Worm (Caenorhabditis elegans) whole organism, L4 larva: ENCODE results near the gene Y14H12B.1.

Experiments
- D1046.2 ChIP-seq: fragments of 200-800 bp; sonication (Bioruptor generic); IDR thresholded peaks from 2 replicates; pipeline ENCODE4 v1.3.6; 2022; ENCODE audit warnings: missing genetic modification characterization, missing compliant biosample characterization
- F10B5.3 ChIP-seq: sonication (generic microtip); optimal IDR thresholded peaks from 2 replicates; lab custom pipeline; 2016; ENCODE audit warnings: mild to moderate bottlenecking, missing genetic modification characterization, missing compliant biosample characterization
- F44E2.7 ChIP-seq: fragments of 200-800 bp; sonication (Bioruptor generic); IDR thresholded peaks from 2 replicates; pipeline ENCODE4 v2.1.2; 2022; ENCODE audit warnings: missing genetic modification characterization, missing compliant biosample characterization
- R02D3.7 ChIP-seq: fragments of 150-350 bp; sonication (generic microtip); optimal IDR thresholded peaks from 3 replicates; lab custom pipeline; 2014; ENCODE audit warnings: missing biosample characterization, missing genetic modification characterization
- T20F7.1 ChIP-seq: fragments of 200-800 bp; sonication (Bioruptor generic); optimal IDR thresholded peaks from 2 replicates; lab custom pipeline; 2018; ENCODE audit warnings: mild to moderate bottlenecking, missing genetic modification characterization, missing compliant biosample characterization
- Y5F2A.4 ChIP-seq: fragments of 200-800 bp; sonication (Bioruptor generic); optimal IDR thresholded peaks from 2 replicates; lab custom pipeline; 2018; ENCODE audit warnings: mild to moderate bottlenecking, missing genetic modification characterization, missing compliant biosample characterization
- aha-1 ChIP-seq: fragments of 150-350 bp; peaks from one replicate; lab custom pipeline; 2014; ENCODE audit warnings: missing biosample characterization, missing genetic modification characterization
- ceh-28 ChIP-seq: fragments of 150-350 bp; optimal IDR thresholded peaks from 2 replicates; lab custom pipeline; 2014; ENCODE audit warnings: missing biosample characterization, missing genetic modification reagents, missing genetic modification characterization
- ceh-62 ChIP-seq: sonication (generic microtip); optimal IDR thresholded peaks from 2 replicates; lab custom pipeline; 2017; ENCODE audit warnings: missing biosample characterization, missing genetic modification characterization
- daf-16 ChIP-seq, 3 experiments: sonication (generic microtip); optimal IDR thresholded peaks; 2 replicates each; lab custom pipeline; 2016 to 2017; ENCODE audit warnings: missing genetic modification characterization in 3 of 3, missing genetic modification reagents in 3 of 3, mild to moderate bottlenecking in 2 of 3, missing compliant biosample characterization in 2 of 3, missing biosample characterization in 1 of 3, moderate library complexity in 1 of 3
- dmd-6 ChIP-seq: fragments of 200-800 bp; sonication (Bioruptor generic); IDR thresholded peaks from 2 replicates; pipeline ENCODE4 v1.3.6; 2022; ENCODE audit warnings: missing genetic modification reagents, missing genetic modification characterization, missing compliant biosample characterization
- dmd-8 ChIP-seq: fragments of 200-800 bp; sonication (Bioruptor generic); IDR thresholded peaks from 2 replicates; pipeline ENCODE4 v1.3.6; 2022; ENCODE audit warnings: missing genetic modification characterization, missing compliant biosample characterization
- dpl-1 ChIP-seq: fragments of 150-350 bp; optimal IDR thresholded peaks from 2 replicates; lab custom pipeline; 2014; ENCODE audit warnings: missing biosample characterization, missing genetic modification reagents, missing genetic modification characterization
- egl-27 ChIP-seq: sonication (generic microtip); optimal IDR thresholded peaks from 3 replicates; lab custom pipeline; 2017; ENCODE audit warnings: missing biosample characterization, missing genetic modification reagents, missing genetic modification characterization
- fkh-10 ChIP-seq: fragments of 150-350 bp; optimal IDR thresholded peaks from 2 replicates; lab custom pipeline; 2014; ENCODE audit warnings: missing biosample characterization, missing genetic modification reagents, missing genetic modification characterization
- fos-1 ChIP-seq: fragments of 150-350 bp; optimal IDR thresholded peaks from 2 replicates; lab custom pipeline; 2014; ENCODE audit warnings: missing biosample characterization, missing genetic modification characterization
- hif-1 ChIP-seq, 2 experiments: sonication (generic microtip); optimal IDR thresholded peaks; 2 replicates each; lab custom pipeline; 2016 to 2017; ENCODE audit warnings: missing compliant biosample characterization in 2 of 2, missing genetic modification characterization in 2 of 2, missing genetic modification reagents in 2 of 2, missing genotype in 2 of 2, mild to moderate bottlenecking in 1 of 2
- hlh-11 ChIP-seq: fragments of 200-800 bp; sonication (Bioruptor generic); optimal IDR thresholded peaks from 2 replicates; lab custom pipeline; 2018; ENCODE audit warnings: mild to moderate bottlenecking, missing genetic modification characterization, missing compliant biosample characterization
- lin-15B ChIP-seq: fragments of 150-350 bp; sonication (generic microtip); optimal IDR thresholded peaks from 3 replicates; lab custom pipeline; 2014; ENCODE audit warnings: missing biosample characterization, missing genetic modification characterization
- madf-5 ChIP-seq, 2 experiments: fragments of 200-800 bp; sonication (Bioruptor generic); IDR thresholded peaks; 2 replicates each; pipeline ENCODE4 v1.3.6; 2022; ENCODE audit warnings: missing compliant biosample characterization in 2 of 2, missing genetic modification characterization in 2 of 2
- mxl-3 ChIP-seq: fragments of 200-800 bp; sonication (Bioruptor generic); optimal IDR thresholded peaks from 2 replicates; lab custom pipeline; 2018; ENCODE audit warnings: mild to moderate bottlenecking, missing genetic modification characterization, missing compliant biosample characterization
- nhr-237 ChIP-seq: sonication (generic microtip); optimal IDR thresholded peaks from 2 replicates; lab custom pipeline; 2017; ENCODE audit warnings: missing biosample characterization, missing genetic modification characterization
- nhr-25 ChIP-seq: sonication (generic microtip); optimal IDR thresholded peaks from 2 replicates; lab custom pipeline; 2017; ENCODE audit warnings: missing genetic modification characterization, mild to moderate bottlenecking, missing compliant biosample characterization, antibody characterized with exemption, moderate library complexity, borderline replicate concordance; ENCODE audit not compliant: insufficient read depth
- nhr-42 ChIP-seq: fragments of 200-800 bp; sonication (Bioruptor generic); IDR thresholded peaks from 2 replicates; pipeline ENCODE4 v1.3.6; 2022; ENCODE audit warnings: missing genetic modification characterization, missing compliant biosample characterization
- nhr-76 ChIP-seq: fragments of 150-350 bp; optimal IDR thresholded peaks from 2 replicates; lab custom pipeline; 2014; ENCODE audit warnings: missing biosample characterization, missing genetic modification characterization
- pqm-1 ChIP-seq: sonication (generic microtip); optimal IDR thresholded peaks from 2 replicates; lab custom pipeline; 2017; ENCODE audit warnings: missing biosample characterization, missing genetic modification characterization
- set-16 ChIP-seq: fragments of 200-800 bp; sonication (Bioruptor generic); IDR thresholded peaks from 2 replicates; pipeline ENCODE4 v1.3.6; 2022; ENCODE audit warnings: missing genetic modification reagents, missing genetic modification characterization, missing compliant biosample characterization
- skn-1 ChIP-seq: fragments of 150-350 bp; optimal IDR thresholded peaks from 2 replicates; lab custom pipeline; 2014; ENCODE audit warnings: missing biosample characterization, missing genetic modification characterization
- spr-3 ChIP-seq: fragments of 200-800 bp; sonication (Bioruptor generic); optimal IDR thresholded peaks from 2 replicates; lab custom pipeline; 2018; ENCODE audit warnings: mild to moderate bottlenecking, missing genetic modification characterization, missing compliant biosample characterization
- tra-1 ChIP-seq: fragments of 200-800 bp; sonication (Bioruptor generic); IDR thresholded peaks from 2 replicates; pipeline ENCODE4 v1.3.6; 2022; ENCODE audit warnings: missing genetic modification reagents, missing genetic modification characterization, missing compliant biosample characterization
- unc-62 ChIP-seq, 3 experiments: fragments of 150-350 bp in 1 of 3; sonication (generic microtip); optimal IDR thresholded peaks in 2 of 3; peaks in 1 of 3; 1 replicate in 1 of 3; 2 replicates in 2 of 3; lab custom pipeline; 2014 to 2017; ENCODE audit warnings: missing biosample characterization in 3 of 3, missing genetic modification characterization in 3 of 3, missing genetic modification reagents in 3 of 3, missing genotype in 1 of 3
- zfp-3 ChIP-seq: fragments of 200-800 bp; sonication (Bioruptor generic); conservative IDR thresholded peaks from 2 replicates; pipeline ENCODE4 v1.3.6; 2022; ENCODE audit warnings: missing genetic modification reagents, missing genetic modification characterization, missing compliant biosample characterization
- zip-2 ChIP-seq: fragments of 150-350 bp; optimal IDR thresholded peaks from 2 replicates; lab custom pipeline; 2014; ENCODE audit warnings: missing biosample characterization, missing genetic modification characterization
- ztf-11 ChIP-seq: fragments of 150-350 bp; optimal IDR thresholded peaks from 2 replicates; lab custom pipeline; 2014; ENCODE audit warnings: missing biosample characterization, missing genetic modification characterization

Y14H12B.1 gene

DNA sequence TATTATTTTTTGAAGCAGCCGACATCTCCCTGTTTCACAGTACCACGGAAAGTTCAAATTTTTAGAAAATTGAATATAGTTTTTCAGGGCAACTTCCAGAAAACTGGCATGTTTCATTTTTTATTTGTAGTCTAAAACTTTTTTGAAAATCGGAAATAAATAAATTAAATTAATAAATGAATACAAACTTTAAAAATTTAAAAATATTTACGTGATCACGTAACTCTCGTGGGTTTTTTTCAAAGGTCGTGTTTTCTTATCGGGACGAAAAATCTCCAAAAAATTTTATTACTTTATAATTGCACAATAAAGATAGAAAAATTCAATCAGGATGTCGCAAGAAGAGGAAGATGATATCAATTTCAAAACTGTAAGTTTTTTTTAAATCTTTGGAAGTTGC is 22.5 kb upstream of the Y14H12B.1 start, which contains the start of gene F53C3.1:
F53C3.1 (plus strand) TSS at position 301 of the 400 bp plus-strand sequence.
- TF ChIP-seq tra-1 (GFP tag; lab: Robert Waterston, UW) (no peak), zfp-3 (no peak), nhr-25 (tag; lab: Kevin White, UChicago) (no peak), R02D3.7 (tag; lab: Kevin White, UChicago) (no peak), daf-16 (GFP tag; optimal IDR thresholded peaks at IDR 0.05; lab: Kevin White, UChicago) (no peak), daf-16 (tag; optimal IDR thresholded peaks at IDR 0.05; lab: Kevin White, UChicago) (no peak), egl-27 (tag; lab: Kevin White, UChicago) (no peak), T20F7.1 (no peak), zip-2 (tag; lab: Kevin White, UChicago) (no peak)

DNA sequence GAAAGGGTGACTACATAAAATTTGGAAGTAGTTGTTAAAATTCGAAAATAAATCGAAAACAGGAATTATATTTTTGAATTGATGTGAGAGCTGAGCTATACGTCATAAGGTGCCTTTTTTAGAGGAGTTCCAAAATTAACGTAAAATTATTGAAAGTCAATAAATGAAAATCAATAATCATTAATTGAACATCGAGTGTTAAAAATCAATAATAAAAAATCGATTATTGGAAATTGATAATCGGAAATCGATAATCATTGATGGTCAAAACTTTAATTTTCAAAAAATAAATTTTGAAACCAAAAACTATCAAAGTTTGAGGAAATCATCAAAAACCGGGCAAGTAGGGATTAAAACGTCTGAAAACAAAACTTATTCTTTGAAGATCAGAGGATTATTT is 20.6 kb upstream of the Y14H12B.1 start:
- peak; percentile 79 for TF ChIP-seq ceh-28 (tag; lab: Kevin White, UChicago)
- no peak for TF ChIP-seq daf-16 (GFP tag; optimal IDR thresholded peaks at IDR 0.05; lab: Kevin White, UChicago)
- TF ChIP-seq daf-16 (tag; optimal IDR thresholded peaks at IDR 0.05; lab: Kevin White, UChicago): no peak
- no peak for TF ChIP-seq hif-1 (tag; optimal IDR thresholded peaks at IDR 0.05; lab: Kevin White, UChicago)

DNA sequence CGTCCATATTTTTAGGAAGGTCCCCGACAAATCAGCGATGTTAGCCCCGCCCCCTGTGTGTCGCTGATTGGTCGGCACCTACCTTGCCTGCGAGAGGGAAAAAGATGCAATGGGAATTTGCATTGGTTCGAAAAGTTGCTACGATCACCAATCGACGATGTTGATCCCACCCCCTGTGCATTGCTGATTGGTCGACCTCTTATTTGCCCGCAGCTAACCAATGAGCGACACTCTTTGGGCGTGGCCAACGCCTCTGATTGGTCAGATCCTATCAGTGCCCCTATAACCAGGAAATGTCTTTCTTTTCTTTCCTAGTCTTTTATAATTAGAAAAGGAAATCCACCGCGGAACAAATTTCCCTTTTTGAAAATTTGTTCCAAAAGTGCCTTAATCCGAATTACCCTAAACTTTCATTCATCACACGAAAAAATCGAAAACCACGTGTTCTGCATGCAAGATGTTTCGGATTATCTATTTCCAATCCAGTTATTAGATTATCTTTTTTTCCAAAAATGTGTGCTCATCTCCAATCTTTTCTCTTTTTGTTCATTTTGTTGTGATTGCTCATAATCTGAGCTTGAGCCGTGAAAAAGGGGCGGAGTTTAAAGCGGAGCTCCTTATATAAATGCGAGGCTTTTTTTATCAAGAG is 16.1 kb upstream of the Y14H12B.1 start:
- TF ChIP-seq aha-1 (tag; lab: Kevin White, UChicago) (peak; percentile 66), mxl-3 (no peak), F44E2.7 (GFP tag; lab: Robert Waterston, UW) (no peak), hlh-11 (no peak), dmd-6 (GFP tag; lab: Robert Waterston, UW) (no peak), ceh-28 (tag; lab: Kevin White, UChicago) (no peak), pqm-1 (tag; lab: Kevin White, UChicago) (no peak), nhr-76 (no peak), Y5F2A.4 (GFP tag; lab: Kevin White, UChicago) (no peak), fos-1 (tag; lab: Kevin White, UChicago) (no peak), nhr-237 (tag; lab: Kevin White, UChicago) (no peak), tra-1 (GFP tag; lab: Robert Waterston, UW) (0 out of 2 replicates have a peak, but pooled peaks have one; percentile 7), set-16 (GFP tag; lab: Robert Waterston, UW) (no peak), unc-62 (GFP tag; optimal IDR thresholded peaks at IDR 0.05 in 1 of 2; lab: Kevin White, UChicago) (peak in 1 of 2 experiments; percentile 6), unc-62 (tag; optimal IDR thresholded peaks at IDR 0.05; lab: Kevin White, UChicago) (no peak), ceh-62 (no peak), lin-15B (tag; lab: Kevin White, UChicago) (no peak), nhr-42 (GFP tag; lab: Robert Waterston, UW) (no peak), F10B5.3 (tag; lab: Kevin White, UChicago) (no peak), dpl-1 (no peak), dmd-8 (GFP tag; lab: Robert Waterston, UW) (no peak), fkh-10 (GFP tag; lab: Kevin White, UChicago) (no peak), madf-5 (GFP tag; IDR thresholded peaks at IDR 0.05; lab: Robert Waterston, UW) (no peak), D1046.2 (GFP tag; lab: Robert Waterston, UW) (no peak), skn-1 (tag; lab: Kevin White, UChicago) (no peak), daf-16 (GFP tag; optimal IDR thresholded peaks at IDR 0.05; lab: Kevin White, UChicago) (no peak), daf-16 (tag; optimal IDR thresholded peaks at IDR 0.05; lab: Kevin White, UChicago) (no peak)

DNA sequence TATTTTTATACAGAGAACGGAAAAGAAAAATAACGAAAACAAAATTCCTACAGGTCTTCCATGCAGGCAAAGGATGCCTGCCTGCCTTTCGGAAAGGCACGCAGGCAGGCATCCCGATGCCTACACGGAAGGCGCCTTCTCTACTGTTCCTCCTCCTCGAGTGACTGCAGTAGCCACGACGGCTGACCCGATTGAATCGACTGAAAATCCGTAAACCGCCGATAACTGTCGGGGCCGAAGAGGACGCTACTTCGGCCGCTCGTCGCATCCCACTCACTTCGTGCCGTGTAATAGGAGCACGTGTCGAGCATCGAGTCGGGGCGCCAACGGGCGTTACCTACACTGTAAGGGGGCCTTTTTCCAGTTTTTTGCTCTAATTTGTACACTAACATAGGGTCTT is 13.6 kb upstream of the Y14H12B.1 start:
- no peak for TF ChIP-seq spr-3 (GFP tag; lab: Kevin White, UChicago)
- no peak for TF ChIP-seq ztf-11 (tag; lab: Kevin White, UChicago)
- peak; percentile 61; the same call in 1 of the 2 replicates for TF ChIP-seq set-16 (GFP tag; lab: Robert Waterston, UW)
